Worm (Caenorhabditis elegans) whole organism, L3 larva: ENCODE results near the gene F53A10.2.

Experiments used
- R02D3.7 ChIP-seq: fragments of 150-350 bp; optimal IDR thresholded peaks from 2 replicates; lab custom pipeline; 2014; ENCODE audit warnings: missing biosample characterization, missing genetic modification characterization
- aly-2 ChIP-seq: fragments of 150-350 bp; optimal IDR thresholded peaks from 2 replicates; lab custom pipeline; 2014; ENCODE audit warnings: missing biosample characterization, missing genetic modification characterization
- ama-1 ChIP-seq: fragments of 150-350 bp; optimal IDR thresholded peaks from 2 replicates; lab custom pipeline; 2018
- ceh-16 ChIP-seq: sonication (generic microtip); optimal IDR thresholded peaks from 2 replicates; lab custom pipeline; 2017; ENCODE audit warnings: missing biosample characterization, missing genetic modification characterization
- ceh-28 ChIP-seq: fragments of 150-350 bp; optimal IDR thresholded peaks from 2 replicates; lab custom pipeline; 2014; ENCODE audit warnings: missing biosample characterization, missing genetic modification reagents, missing genetic modification characterization
- ceh-82 ChIP-seq: fragments of 150-350 bp; optimal IDR thresholded peaks from 2 replicates; lab custom pipeline; 2014; ENCODE audit warnings: missing biosample characterization, missing genetic modification characterization
- egl-5 ChIP-seq: fragments of 150-350 bp; optimal IDR thresholded peaks from 2 replicates; lab custom pipeline; 2017; ENCODE audit warnings: missing biosample characterization, missing genetic modification reagents, missing genetic modification characterization, inconsistent platforms
- elt-1 ChIP-seq: fragments of 150-350 bp; optimal IDR thresholded peaks from 2 replicates; lab custom pipeline; 2014; ENCODE audit warnings: missing biosample characterization, missing genetic modification characterization
- elt-2 ChIP-seq: sonication (generic microtip); optimal IDR thresholded peaks from 2 replicates; lab custom pipeline; 2016; ENCODE audit warnings: missing genetic modification reagents, mild to moderate bottlenecking, missing genetic modification characterization, missing compliant biosample characterization
- elt-3 ChIP-seq, 3 experiments: fragments of 150-350 bp in 1 of 3; sonication (generic microtip) in 2 of 3; optimal IDR thresholded peaks; 2 replicates in 2 of 3; 4 replicates in 1 of 3; lab custom pipeline; 2014 to 2017; ENCODE audit warnings: missing biosample characterization in 3 of 3, missing genetic modification characterization in 3 of 3
- fkh-10 ChIP-seq: sonication (generic microtip); optimal IDR thresholded peaks from 2 replicates; lab custom pipeline; 2017; ENCODE audit warnings: missing biosample characterization, missing genetic modification reagents, missing genetic modification characterization
- fkh-2 ChIP-seq: fragments of 150-350 bp; optimal IDR thresholded peaks from 2 replicates; lab custom pipeline; 2014; ENCODE audit warnings: missing biosample characterization, missing genetic modification reagents, missing genetic modification characterization
- hmg-11 ChIP-seq: sonication (generic microtip); optimal IDR thresholded peaks from 2 replicates; lab custom pipeline; 2016; ENCODE audit warnings: missing genetic modification characterization, missing compliant biosample characterization
- jun-1 ChIP-seq: fragments of 150-350 bp; optimal IDR thresholded peaks from 2 replicates; lab custom pipeline; 2014; ENCODE audit warnings: missing biosample characterization, missing genetic modification reagents, missing genetic modification characterization
- lin-39 ChIP-seq: fragments of 150-350 bp; optimal IDR thresholded peaks from 2 replicates; lab custom pipeline; 2018; ENCODE audit warnings: missing biosample characterization, missing genetic modification reagents, missing genetic modification characterization
- lsy-12 ChIP-seq: sonication (generic microtip); optimal IDR thresholded peaks from 2 replicates; lab custom pipeline; 2016; ENCODE audit warnings: mild to moderate bottlenecking, missing genetic modification characterization, missing compliant biosample characterization
- mdl-1 ChIP-seq: fragments of 150-350 bp; optimal IDR thresholded peaks from 2 replicates; lab custom pipeline; 2014; ENCODE audit warnings: missing biosample characterization, missing genetic modification characterization
- nfya-1 ChIP-seq: sonication (generic microtip); optimal IDR thresholded peaks from 2 replicates; lab custom pipeline; 2017; ENCODE audit warnings: missing genetic modification characterization, mild to moderate bottlenecking, missing compliant biosample characterization, antibody characterized with exemption, moderate library complexity; ENCODE audit not compliant: insufficient read depth
- nhr-11 ChIP-seq: fragments of 150-350 bp; optimal IDR thresholded peaks from 2 replicates; lab custom pipeline; 2014; ENCODE audit warnings: missing biosample characterization, missing genetic modification characterization
- nhr-23 ChIP-seq: fragments of 150-350 bp; optimal IDR thresholded peaks from 2 replicates; lab custom pipeline; 2014; ENCODE audit warnings: missing biosample characterization, missing genetic modification reagents, missing genetic modification characterization
- nhr-237 ChIP-seq: fragments of 150-350 bp; optimal IDR thresholded peaks from 2 replicates; lab custom pipeline; 2014; ENCODE audit warnings: missing biosample characterization, missing genetic modification characterization
- nhr-25 ChIP-seq: sonication (generic microtip); optimal IDR thresholded peaks from 2 replicates; lab custom pipeline; 2017; ENCODE audit warnings: missing biosample characterization, missing genetic modification characterization
- nhr-28 ChIP-seq: fragments of 150-350 bp; optimal IDR thresholded peaks from 2 replicates; lab custom pipeline; 2014; ENCODE audit warnings: missing biosample characterization, missing genetic modification characterization
- nhr-43 ChIP-seq: sonication (generic microtip); optimal IDR thresholded peaks from 2 replicates; lab custom pipeline; 2016; ENCODE audit warnings: mild to moderate bottlenecking, missing genetic modification characterization, missing compliant biosample characterization; ENCODE audit not compliant: poor library complexity, severe bottlenecking
- nhr-67 ChIP-seq: fragments of 150-350 bp; optimal IDR thresholded peaks from 2 replicates; lab custom pipeline; 2014; ENCODE audit warnings: missing biosample characterization, missing genetic modification characterization
- nhr-76 ChIP-seq: fragments of 150-350 bp; sonication (generic microtip); optimal IDR thresholded peaks from 5 replicates; lab custom pipeline; 2014; ENCODE audit warnings: missing biosample characterization, missing genetic modification characterization
- sea-2 ChIP-seq: fragments of 150-350 bp; sonication (generic microtip); optimal IDR thresholded peaks from 4 replicates; lab custom pipeline; 2014; ENCODE audit warnings: missing biosample characterization, missing genetic modification reagents, missing genetic modification characterization
- skn-1 ChIP-seq: fragments of 150-350 bp; optimal IDR thresholded peaks from 2 replicates; lab custom pipeline; 2014; ENCODE audit warnings: missing biosample characterization, missing genetic modification characterization
- tbx-2 ChIP-seq: sonication (generic microtip); optimal IDR thresholded peaks from 2 replicates; lab custom pipeline; 2016; ENCODE audit warnings: mild to moderate bottlenecking, missing genetic modification characterization, missing compliant biosample characterization
- unc-39 ChIP-seq: sonication (generic microtip); optimal IDR thresholded peaks from 4 replicates; lab custom pipeline; 2017; ENCODE audit warnings: missing biosample characterization, missing genetic modification characterization
- unc-62 ChIP-seq: fragments of 150-350 bp; sonication (generic microtip); optimal IDR thresholded peaks from 4 replicates; lab custom pipeline; 2014; ENCODE audit warnings: missing biosample characterization, missing genetic modification reagents, missing genetic modification characterization
- zag-1 ChIP-seq: fragments of 150-350 bp; optimal IDR thresholded peaks from 2 replicates; lab custom pipeline; 2014; ENCODE audit warnings: missing biosample characterization, missing genetic modification characterization

The F53A10.2 gene

DNA sequence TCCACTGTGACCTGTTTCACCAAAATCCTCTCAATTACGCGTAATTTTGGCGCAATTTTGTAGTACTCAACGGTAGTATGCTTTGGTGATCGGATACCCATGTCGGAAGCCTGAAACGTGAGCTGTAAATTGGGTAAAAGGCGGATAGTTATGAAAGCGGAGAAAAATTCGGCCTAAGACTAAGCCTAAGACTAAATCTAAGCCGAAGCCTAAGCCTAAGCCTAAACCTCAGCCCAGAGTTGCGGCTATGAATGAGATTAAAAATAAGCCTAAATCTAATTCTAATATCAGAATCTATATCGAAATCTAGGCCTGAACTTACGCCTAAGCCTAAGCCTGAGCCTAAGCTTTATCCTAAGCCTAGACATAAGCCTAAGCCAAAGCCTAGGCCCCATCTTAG, 55.1 kb downstream of the F53A10.2 start, which contains the start of gene lin-42:
Gene lin-42, minus strand, starts transcription at position 101 of the 400 bp plus-strand sequence.
- no peak for TF ChIP-seq lsy-12 (tag; lab: Kevin White, UChicago)
- TF ChIP-seq elt-2 (tag; lab: Kevin White, UChicago) = no peak
- no peak for TF ChIP-seq fkh-10 (GFP tag; lab: Kevin White, UChicago)

DNA sequence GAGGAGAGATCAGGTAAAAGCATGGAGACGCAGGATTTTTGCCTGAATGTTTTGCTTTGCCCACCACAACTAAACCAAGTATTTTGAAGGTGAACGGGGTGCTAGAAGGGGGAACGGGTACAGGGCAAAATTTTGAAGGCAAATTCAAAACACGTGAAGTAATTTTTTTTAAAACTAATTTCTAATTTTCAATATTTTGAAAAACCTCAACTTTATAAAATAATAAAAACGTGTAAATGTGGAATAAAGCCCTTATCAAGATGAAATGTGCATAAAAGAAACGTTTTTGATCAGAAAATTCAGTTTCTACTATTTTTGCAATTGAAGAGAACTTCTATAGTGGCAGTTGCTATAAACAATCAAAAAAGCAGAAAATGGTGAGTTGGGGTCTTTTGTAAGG, 58.5 kb downstream of the F53A10.2 start, which contains the start of gene clec-119:
Gene clec-119, plus strand, starts transcription at position 301 of the 400 bp plus-strand sequence.
- TF ChIP-seq unc-39 (tag; lab: Kevin White, UChicago) (no peak), sea-2 (GFP tag; lab: Kevin White, UChicago) (no peak)

DNA sequence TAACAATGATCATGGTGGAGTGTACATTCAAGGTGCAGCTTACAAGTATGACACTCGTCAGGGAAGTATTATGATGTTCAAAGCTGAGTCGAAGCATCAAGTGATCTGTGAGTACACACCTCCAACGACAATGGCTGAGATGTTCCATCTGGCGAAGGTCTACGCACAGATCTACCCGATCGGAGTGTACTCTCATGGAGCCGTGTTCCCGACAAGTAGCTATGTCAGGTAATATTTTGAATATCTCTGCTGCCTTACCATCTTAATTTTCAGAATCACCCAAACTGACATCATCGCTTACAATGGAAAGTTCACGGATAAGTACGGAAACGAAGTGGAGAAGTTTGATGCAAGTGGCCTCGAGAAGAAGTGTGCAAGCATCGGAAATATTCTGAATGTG, 59.6 kb downstream of the F53A10.2 start:
- no peak for TF ChIP-seq nfya-1
- no peak for TF ChIP-seq zag-1
- no peak for TF ChIP-seq nhr-43
- no peak for TF ChIP-seq unc-62
- TF ChIP-seq nhr-28 (tag; lab: Kevin White, UChicago) = no peak
- no peak for TF ChIP-seq ceh-16 (tag; lab: Kevin White, UChicago)
- no peak for TF ChIP-seq hmg-11
- TF ChIP-seq jun-1 (tag; lab: Kevin White, UChicago) = no peak
- no peak for TF ChIP-seq nhr-11
- no peak for TF ChIP-seq ama-1

DNA sequence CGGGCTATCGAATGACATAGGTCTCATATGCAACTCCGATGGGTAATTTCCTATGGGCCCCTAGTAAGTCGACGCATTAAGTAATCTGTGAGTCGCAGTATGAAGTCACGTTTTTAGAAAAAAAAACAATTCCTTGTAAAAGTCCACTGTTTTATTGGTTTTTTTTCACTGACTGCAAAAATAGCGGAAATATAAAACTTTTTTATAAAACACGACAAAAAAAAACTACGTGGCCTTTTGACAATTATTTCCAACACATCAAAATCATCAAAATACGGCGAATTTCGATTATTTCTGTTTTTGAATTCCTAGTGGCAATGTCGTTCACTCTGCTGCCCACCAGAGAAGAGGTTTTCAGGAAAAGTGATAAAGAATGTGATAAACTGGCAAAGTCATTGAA, 61.5 kb downstream of the F53A10.2 start, which contains the start of gene clpr-2:
Gene clpr-2, plus strand, starts transcription at position 301 of the 400 bp plus-strand sequence.
- TF ChIP-seq nhr-11 (no peak), nhr-237 (tag; lab: Kevin White, UChicago) (no peak), elt-3 (tag; optimal IDR thresholded peaks at IDR 0.05; lab: Kevin White, UChicago) (no peak), fkh-2 (tag; lab: Kevin White, UChicago) (no peak)

DNA sequence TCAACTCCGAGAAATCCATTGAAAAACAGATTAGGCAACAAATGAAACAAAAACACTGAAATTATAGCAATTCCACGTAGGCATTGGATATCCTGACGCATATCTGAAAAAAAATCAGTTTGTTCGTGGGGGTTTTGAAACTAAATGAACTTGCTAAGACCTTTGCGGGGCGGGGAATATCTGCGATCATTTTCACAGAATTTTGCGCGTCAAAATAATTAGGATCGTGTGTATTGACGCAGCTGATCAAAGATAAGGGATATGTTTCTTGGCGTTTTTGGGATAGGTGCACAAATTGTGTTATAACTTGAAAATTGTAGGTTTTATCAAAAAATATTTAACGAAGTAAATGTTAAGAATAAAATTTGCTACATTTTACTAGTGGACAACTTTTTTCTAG, 69.6 kb downstream of the F53A10.2 start, which contains the start of gene oac-30:
Gene oac-30, minus strand, starts transcription at position 101 of the 400 bp plus-strand sequence.
- TF ChIP-seq nhr-25 (tag; lab: Kevin White, UChicago) = no peak
- TF ChIP-seq skn-1 = no peak
- TF ChIP-seq mdl-1 = no peak
- no peak for TF ChIP-seq R02D3.7
- no peak for TF ChIP-seq nhr-76 (tag; lab: Kevin White, UChicago)
- TF ChIP-seq ceh-28 = no peak
- no peak for TF ChIP-seq nhr-23 (tag; lab: Kevin White, UChicago)
- no peak for TF ChIP-seq nhr-43
- TF ChIP-seq fkh-2 (tag; lab: Kevin White, UChicago) = no peak

DNA sequence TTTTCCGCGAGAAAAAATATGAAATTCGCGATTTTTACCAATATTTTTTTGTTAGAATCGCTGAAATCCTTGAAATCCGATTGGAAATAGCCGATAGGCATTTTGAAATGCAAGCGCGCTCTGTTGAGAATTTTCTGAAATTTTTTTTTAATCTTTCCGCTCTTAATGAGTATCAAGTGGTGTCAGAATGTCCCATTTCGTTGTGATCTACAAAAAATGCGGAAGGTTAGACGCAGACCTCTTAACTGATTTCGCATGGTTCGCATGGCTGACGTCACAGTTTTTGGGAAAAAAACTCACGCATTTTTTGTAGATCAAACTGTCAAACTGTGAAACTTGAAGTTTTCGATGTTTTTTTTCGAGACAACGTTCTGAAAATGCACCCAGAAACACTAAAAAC, 74.6 kb downstream of the F53A10.2 start, which contains the start of gene srw-66:
Gene srw-66, minus strand, starts transcription at position 101 of the 400 bp plus-strand sequence.
- TF ChIP-seq zag-1 = no peak
- no peak for TF ChIP-seq nhr-76 (tag; lab: Kevin White, UChicago)
- no peak for TF ChIP-seq nhr-67 (tag; lab: Kevin White, UChicago)
- TF ChIP-seq tbx-2 = no peak
- no peak for TF ChIP-seq sea-2 (GFP tag; lab: Kevin White, UChicago)
- TF ChIP-seq nhr-237 (tag; lab: Kevin White, UChicago) = no peak
- no peak for TF ChIP-seq egl-5
- no peak for TF ChIP-seq nhr-25 (tag; lab: Kevin White, UChicago)
- no peak for TF ChIP-seq skn-1
- TF ChIP-seq lin-39 (tag; lab: Kevin White, UChicago) = no peak
- no peak for TF ChIP-seq fkh-10 (GFP tag; lab: Kevin White, UChicago)
- no peak for TF ChIP-seq ceh-28
- no peak for TF ChIP-seq unc-39 (tag; lab: Kevin White, UChicago)
- TF ChIP-seq aly-2 (tag; lab: Kevin White, UChicago) = no peak
- no peak for TF ChIP-seq elt-3 (tag; optimal IDR thresholded peaks at IDR 0.05; lab: Kevin White, UChicago)
- TF ChIP-seq ceh-82 (tag; lab: Kevin White, UChicago) = no peak
- no peak for TF ChIP-seq ceh-16 (tag; lab: Kevin White, UChicago)
- no peak for TF ChIP-seq R02D3.7
- no peak for TF ChIP-seq elt-1 (tag; lab: Kevin White, UChicago)
- TF ChIP-seq nhr-23 (tag; lab: Kevin White, UChicago) = no peak
